Worm (Caenorhabditis elegans): ENCODE data around the gene clec-149.
A peak's percentile ranks its signal among the peaks of the same experiment; 100 is the strongest.

Gene clec-149

ce11 chrIII:832855-833504 is 10.0 kb downstream of the clec-149 start, which contains the start of gene zip-2 (continued):
- TF ChIP-seq unc-62 (GFP tag; optimal IDR thresholded peaks at IDR 0.05): peak; percentile 8
- no peak for TF ChIP-seq lin-26 (GFP tag; IDR thresholded peaks at IDR 0.05)
- TF ChIP-seq madf-8 (GFP tag; conservative IDR thresholded peaks at IDR 0.05): no peak
- no peak for TF ChIP-seq B0336.3 (GFP tag; IDR thresholded peaks at IDR 0.05)
- TF ChIP-seq B0035.1 (tag; optimal IDR thresholded peaks at IDR 0.05): no peak
- no peak for TF ChIP-seq ceh-27 (GFP tag; optimal IDR thresholded peaks at IDR 0.05)
- no peak for TF ChIP-seq nhr-120 (GFP tag; IDR thresholded peaks at IDR 0.05)
- TF ChIP-seq ZK185.1 (tag; optimal IDR thresholded peaks at IDR 0.05; ENCODE audit: poor library complexity, severe bottlenecking): no peak
- TF ChIP-seq lin-54 (GFP tag; optimal IDR thresholded peaks at IDR 0.05): no peak
- no peak for TF ChIP-seq C06A6.2 (GFP tag; conservative IDR thresholded peaks at IDR 0.05)
- peak; percentile 70 for TF ChIP-seq atf-7 (tag; optimal IDR thresholded peaks at IDR 0.05)
- no peak for TF ChIP-seq ztf-6 (GFP tag; IDR thresholded peaks at IDR 0.05)
- TF ChIP-seq cebp-1 (GFP tag; IDR thresholded peaks at IDR 0.05): peak; percentile 29; the same call in 1 of the 2 replicates
- peak; percentile 71 for TF ChIP-seq cebp-1 (tag; optimal IDR thresholded peaks at IDR 0.05)
- peak; percentile 34 for TF ChIP-seq attf-5 (GFP tag; optimal IDR thresholded peaks at IDR 0.05)
- TF ChIP-seq F22D6.2 (tag; optimal IDR thresholded peaks at IDR 0.05): no peak
- TF ChIP-seq ztf-3 (GFP tag; optimal IDR thresholded peaks at IDR 0.05): no peak
- no peak for TF ChIP-seq gei-17 (GFP tag; optimal IDR thresholded peaks at IDR 0.05)
- no peak for TF ChIP-seq Y53F4B.3 (GFP tag; IDR thresholded peaks at IDR 0.05)

ce11 chrIII:833711-834442 is 10.9 kb downstream of the clec-149 start:
- peak; percentile 73 for TF ChIP-seq mcd-1 (GFP tag; IDR thresholded peaks at IDR 0.05)
- no peak for TF ChIP-seq ceh-79 (tag; optimal IDR thresholded peaks at IDR 0.05)
- TF ChIP-seq rec-8 (tag; optimal IDR thresholded peaks at IDR 0.05): no peak
- no peak for TF ChIP-seq repo-1 (tag; optimal IDR thresholded peaks at IDR 0.05)
- TF ChIP-seq ztf-28 (GFP tag; IDR thresholded peaks at IDR 0.05): no peak
- TF ChIP-seq lin-40 (tag; optimal IDR thresholded peaks at IDR 0.05): peak; percentile 89
- TF ChIP-seq snpc-3.4 (tag; optimal IDR thresholded peaks at IDR 0.05): no peak
- no peak for TF ChIP-seq F57A8.1 (GFP tag; optimal IDR thresholded peaks at IDR 0.05)
- no peak for TF ChIP-seq ztf-22 (GFP tag; optimal IDR thresholded peaks at IDR 0.05)
- no peak for TF ChIP-seq lsy-27 (tag; optimal IDR thresholded peaks at IDR 0.05; ENCODE audit: borderline replicate concordance, insufficient read depth)
- peak; percentile 82; the same call in 1 of the 2 replicates for TF ChIP-seq let-526 (GFP tag; IDR thresholded peaks at IDR 0.05)
- TF ChIP-seq mxl-1 (tag; optimal IDR thresholded peaks at IDR 0.05): no peak
- TF ChIP-seq attf-6 (GFP tag; IDR thresholded peaks at IDR 0.05): no peak
- 0 out of 2 replicates have a peak, but pooled peaks have one; percentile 32 for TF ChIP-seq rcor-1 (GFP tag; IDR thresholded peaks at IDR 0.05)
- peak; percentile 23 for TF ChIP-seq nhr-27 (tag; optimal IDR thresholded peaks at IDR 0.05)
- no peak for TF ChIP-seq egl-18 (GFP tag; IDR thresholded peaks at IDR 0.05)
- TF ChIP-seq unc-62 (GFP tag; optimal IDR thresholded peaks at IDR 0.05): peak; percentile 82
- peak; percentile 88 for TF ChIP-seq attf-5 (GFP tag; optimal IDR thresholded peaks at IDR 0.05)
- no peak for TF ChIP-seq lin-35 (GFP tag; optimal IDR thresholded peaks at IDR 0.05)
- TF ChIP-seq madf-8 (GFP tag; conservative IDR thresholded peaks at IDR 0.05): no peak
- TF ChIP-seq nhr-80 (tag; optimal IDR thresholded peaks at IDR 0.05): peak; percentile 95
- TF ChIP-seq him-1 (tag; optimal IDR thresholded peaks at IDR 0.05): no peak
- no peak for TF ChIP-seq xnd-1 (tag; optimal IDR thresholded peaks at IDR 0.05)
- no peak for TF ChIP-seq ztf-25 (GFP tag; IDR thresholded peaks at IDR 0.05)
- no peak for TF ChIP-seq ccch-3 (GFP tag; optimal IDR thresholded peaks at IDR 0.05)
- TF ChIP-seq madf-3 (GFP tag; IDR thresholded peaks at IDR 0.05): no peak
- TF ChIP-seq F37B4.10 (GFP tag; IDR thresholded peaks at IDR 0.05): no peak
- no peak for TF ChIP-seq mes-4 (tag; optimal IDR thresholded peaks at IDR 0.05)
- no peak for TF ChIP-seq egrh-3 (GFP tag; IDR thresholded peaks at IDR 0.05)
- peak; percentile 98 for TF ChIP-seq atf-7 (tag; optimal IDR thresholded peaks at IDR 0.05)
- TF ChIP-seq pha-4 (tag; optimal IDR thresholded peaks at IDR 0.05): peak; percentile 89

Measured in whole organism, young adult.